Fruit fly (Drosophila melanogaster) Kc167 (cell line): ENCODE results near the gene CG6912.

ENCODE experiments used
- Myc ChIP-seq: fragments of >200 bp; optimal IDR thresholded peaks from 2 replicates; lab custom pipeline; 2017; ENCODE audit warnings: missing external identifiers
- Sin3A ChIP-seq: fragments of >200 bp; optimal IDR thresholded peaks from 2 replicates; lab custom pipeline; 2018; ENCODE audit warnings: missing external identifiers
- h ChIP-seq: fragments of >200 bp; optimal IDR thresholded peaks from 3 replicates; lab custom pipeline; 2018; ENCODE audit warnings: missing external identifiers
- insv ChIP-seq: fragments of >200 bp; optimal IDR thresholded peaks from 3 replicates; lab custom pipeline; 2018; ENCODE audit warnings: missing external identifiers
- psq ChIP-seq: fragments of >200 bp; optimal IDR thresholded peaks from 2 replicates; lab custom pipeline; 2017; ENCODE audit warnings: missing external identifiers
- ttk ChIP-seq: sonication (Bioruptor generic); optimal IDR thresholded peaks from 2 replicates; lab custom pipeline; 2017; ENCODE audit warnings: missing external identifiers

Gene CG6912

DNA sequence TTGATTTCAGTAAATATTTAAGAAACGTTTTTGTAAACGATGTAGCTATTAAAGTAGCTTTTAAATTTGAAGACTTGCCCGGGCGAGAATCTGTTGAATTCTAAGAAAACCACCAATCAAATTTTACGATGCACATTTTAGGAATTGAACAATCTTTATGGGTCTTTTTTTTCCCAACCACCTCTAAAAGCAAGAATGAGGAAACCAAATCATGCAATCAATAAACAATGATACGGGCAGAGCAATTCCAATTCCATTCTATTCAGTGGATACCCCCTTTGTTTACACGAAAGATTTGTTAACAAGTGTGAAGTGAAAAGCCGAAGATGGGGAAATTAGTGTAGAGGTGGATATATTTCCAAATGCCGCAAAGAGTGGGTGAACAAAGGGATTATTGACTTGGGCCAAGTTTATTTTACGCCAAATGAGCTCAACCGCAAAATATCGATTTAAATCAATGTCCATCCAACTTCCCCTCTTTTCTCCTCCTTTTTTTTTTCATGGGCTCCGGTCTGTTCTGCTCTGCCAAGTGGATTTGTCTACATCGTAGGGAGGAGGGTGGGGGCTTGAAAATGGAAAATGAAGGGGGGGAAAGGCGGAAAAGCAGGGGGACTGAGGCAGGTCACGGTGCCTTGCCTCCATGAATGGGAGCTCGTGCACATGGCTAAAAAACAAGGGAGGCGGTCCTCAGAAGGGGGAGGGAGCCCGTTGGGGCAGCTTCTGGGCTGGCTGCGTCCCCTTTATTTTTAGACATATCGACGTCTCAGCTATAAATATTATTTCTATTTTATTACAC is 15.0 kb downstream of the CG6912 start:
- no peak for TF ChIP-seq psq (lab: Kevin White, UChicago)
- no peak for TF ChIP-seq ttk (lab: Kevin White, UChicago)
- TF ChIP-seq Myc, result no peak
- no peak for TF ChIP-seq h
- TF ChIP-seq Sin3A (lab: Kevin White, UChicago), result no peak
- TF ChIP-seq insv (lab: Kevin White, UChicago), result no peak

DNA sequence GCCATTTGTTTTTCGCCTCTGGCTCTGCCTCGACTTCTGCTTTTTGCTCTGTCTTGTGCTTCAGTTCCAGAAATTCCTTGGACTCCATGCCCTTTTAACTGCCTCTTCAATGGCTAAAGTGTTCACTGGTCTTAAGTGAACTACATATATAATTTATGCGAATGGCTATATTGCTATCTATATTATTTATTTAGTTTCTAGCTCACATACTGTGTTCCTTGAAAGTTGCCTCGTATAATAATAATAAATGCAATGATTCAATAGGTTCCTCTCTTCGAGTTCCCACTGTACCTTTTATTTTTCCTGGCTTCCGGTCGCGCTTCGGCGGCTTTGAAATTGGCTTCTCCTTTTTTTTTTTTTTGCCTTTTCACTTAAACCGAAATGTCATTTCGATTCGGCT is 17.1 kb downstream of the CG6912 start:
- TF ChIP-seq h, result no peak
- no peak for TF ChIP-seq ttk (lab: Kevin White, UChicago)
- TF ChIP-seq Myc, result no peak

DNA sequence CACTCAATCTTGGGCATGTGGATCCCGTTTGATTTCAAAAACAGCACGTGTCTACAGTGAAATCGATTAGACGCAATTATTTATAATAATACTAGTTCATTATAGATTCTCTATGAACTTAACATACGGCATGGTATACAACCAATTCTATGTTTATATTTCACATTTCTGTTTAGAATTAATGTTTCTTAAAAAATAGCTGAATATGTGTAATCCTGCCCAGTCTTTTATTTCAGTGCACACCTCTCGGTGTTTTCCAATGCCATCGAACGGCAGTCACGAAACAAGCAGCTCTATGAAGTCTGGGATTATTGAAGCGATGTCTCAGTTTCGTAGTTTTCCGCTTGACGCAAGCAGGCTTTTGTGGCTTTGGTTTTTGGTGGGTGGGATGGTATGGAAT is 19.0 kb downstream of the CG6912 start:
- TF ChIP-seq h (no peak), ttk (lab: Kevin White, UChicago) (no peak), psq (lab: Kevin White, UChicago) (no peak), insv (lab: Kevin White, UChicago) (no peak), Sin3A (lab: Kevin White, UChicago) (no peak), Myc (no peak)

DNA sequence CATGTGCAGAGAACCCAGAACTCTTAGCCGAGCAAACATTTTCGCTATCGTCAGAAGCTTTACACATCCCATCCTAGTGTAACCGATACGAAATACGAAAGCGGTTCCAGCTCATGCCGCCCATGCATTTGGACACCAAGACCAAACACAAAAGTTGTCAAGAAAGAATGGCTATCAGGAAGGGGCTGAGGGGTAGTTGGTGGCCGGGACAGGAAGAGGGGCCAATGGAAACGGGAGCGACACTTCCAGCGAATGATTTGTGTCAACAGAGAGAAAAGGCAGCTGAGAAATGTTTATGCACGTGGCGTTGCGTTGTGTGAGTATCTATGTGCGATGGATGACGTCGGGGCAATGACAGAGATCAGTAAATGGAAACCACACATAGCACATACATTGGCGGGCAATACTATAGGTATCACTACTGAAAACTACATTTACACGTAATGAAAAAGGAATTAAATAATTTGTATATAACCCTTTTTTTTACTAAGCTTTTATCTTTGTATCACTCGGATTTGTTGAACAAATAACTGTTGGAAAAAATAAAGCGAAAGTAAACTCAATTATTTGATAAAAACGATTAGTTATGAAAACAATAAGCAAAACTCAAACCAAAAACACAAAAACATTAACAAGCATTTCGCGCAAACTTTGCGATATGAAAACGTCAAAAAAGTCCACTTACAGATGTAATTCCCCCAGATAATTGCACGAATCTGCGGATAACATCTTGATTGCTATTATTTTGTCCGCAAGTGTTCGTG is 22.2 kb downstream of the CG6912 start:
- no peak for TF ChIP-seq insv (lab: Kevin White, UChicago)
- TF ChIP-seq Myc, result no peak
- no peak for TF ChIP-seq psq (lab: Kevin White, UChicago)
- TF ChIP-seq ttk (lab: Kevin White, UChicago), result no peak
- no peak for TF ChIP-seq h
- TF ChIP-seq Sin3A (lab: Kevin White, UChicago), result no peak

DNA sequence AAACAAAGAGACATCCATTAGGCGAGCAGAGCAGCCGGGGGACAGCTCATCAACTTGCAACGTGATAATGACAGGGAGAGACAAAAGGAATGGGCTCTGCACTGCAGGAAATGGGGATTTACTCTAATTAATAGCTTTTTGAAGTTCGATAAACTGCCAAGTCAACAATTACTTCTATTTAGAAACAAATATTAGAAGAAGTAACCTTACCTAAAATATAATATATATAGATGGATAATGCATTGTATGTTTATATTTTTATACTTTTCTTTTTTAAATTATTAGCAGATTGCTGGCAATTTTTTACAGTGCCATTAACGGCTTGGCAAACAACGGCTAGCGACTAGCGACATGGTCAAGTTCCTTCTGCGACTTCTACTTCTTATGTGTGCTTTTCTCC is 23.2 kb downstream of the CG6912 start:
- TF ChIP-seq Myc, result no peak
- no peak for TF ChIP-seq psq (lab: Kevin White, UChicago)
- TF ChIP-seq Sin3A (lab: Kevin White, UChicago), result no peak
- no peak for TF ChIP-seq ttk (lab: Kevin White, UChicago)
- TF ChIP-seq insv (lab: Kevin White, UChicago), result no peak
- no peak for TF ChIP-seq h

DNA sequence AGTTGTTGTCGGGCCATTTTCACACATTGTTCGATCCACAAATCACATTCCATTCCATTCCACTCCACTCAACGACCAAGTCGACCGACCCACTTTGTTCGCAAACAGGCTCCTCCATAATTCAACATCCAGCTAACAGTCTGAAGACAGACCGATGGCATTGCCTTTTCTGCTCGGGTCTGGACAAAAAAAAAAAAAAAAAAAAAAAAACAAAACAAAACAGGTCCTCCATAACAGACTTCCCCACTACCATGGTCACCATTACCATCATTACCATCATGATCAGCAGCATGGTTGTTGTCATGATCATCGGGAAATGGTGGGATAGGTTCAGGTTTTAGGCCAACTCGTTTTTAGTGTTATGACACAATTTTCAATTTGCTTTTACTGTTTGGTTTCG is 24.6 kb downstream of the CG6912 start:
- no peak for TF ChIP-seq Sin3A (lab: Kevin White, UChicago)
- no peak for TF ChIP-seq psq (lab: Kevin White, UChicago)
- no peak for TF ChIP-seq insv (lab: Kevin White, UChicago)
- TF ChIP-seq h, result no peak
- TF ChIP-seq Myc, result no peak
- no peak for TF ChIP-seq ttk (lab: Kevin White, UChicago)

DNA sequence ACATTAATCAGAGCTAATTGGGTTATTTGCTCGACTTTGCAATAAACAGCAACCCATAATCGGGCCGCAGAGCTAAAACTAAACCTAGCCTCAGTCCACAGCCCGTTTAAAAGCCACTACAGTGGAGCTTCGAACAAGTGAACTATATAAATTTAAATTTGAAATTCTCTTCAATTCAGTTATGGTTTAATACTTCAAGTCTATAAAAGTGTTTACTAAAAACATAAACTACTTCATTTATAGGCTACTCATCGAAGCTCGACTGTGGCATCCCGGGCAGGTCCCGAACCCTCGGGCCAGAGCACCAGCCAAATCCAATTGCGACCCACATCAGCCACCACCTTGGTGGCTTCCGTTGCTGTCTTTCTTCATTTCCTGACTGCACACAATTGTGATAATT is 26.7 kb downstream of the CG6912 start:
- TF ChIP-seq Myc, result no peak
- TF ChIP-seq h, result no peak
- no peak for TF ChIP-seq insv (lab: Kevin White, UChicago)

DNA sequence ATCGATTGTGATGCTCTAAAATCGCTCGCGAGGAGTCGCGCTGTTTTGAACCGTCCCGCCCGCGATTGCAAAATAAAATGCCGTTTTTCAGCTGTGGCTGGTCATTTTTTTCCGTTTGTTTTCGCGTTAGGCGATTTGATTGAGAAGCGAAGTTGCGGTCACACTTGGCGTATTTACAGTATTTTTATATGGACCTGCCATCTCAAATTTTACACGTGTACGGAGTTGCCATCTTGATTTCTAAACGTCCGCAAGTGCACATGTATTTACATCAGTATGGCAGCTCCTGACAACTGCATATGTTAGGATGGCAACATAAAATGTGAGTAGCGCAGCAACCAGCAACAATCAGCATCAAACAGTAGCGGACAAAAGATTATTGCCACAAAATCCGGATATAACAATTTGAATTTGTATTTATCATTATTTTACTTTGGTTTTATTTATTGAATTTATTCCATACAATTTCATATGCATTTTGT is 41.2 kb downstream of the CG6912 start, which contains the start of gene CG6966:
CG6966 (minus strand) TSS at position 82 of the 482 bp plus-strand sequence.
- TF ChIP-seq Myc (no peak), insv (lab: Kevin White, UChicago) (no peak), h (no peak), ttk (lab: Kevin White, UChicago) (no peak), Sin3A (lab: Kevin White, UChicago) (no peak), psq (lab: Kevin White, UChicago) (no peak)

DNA sequence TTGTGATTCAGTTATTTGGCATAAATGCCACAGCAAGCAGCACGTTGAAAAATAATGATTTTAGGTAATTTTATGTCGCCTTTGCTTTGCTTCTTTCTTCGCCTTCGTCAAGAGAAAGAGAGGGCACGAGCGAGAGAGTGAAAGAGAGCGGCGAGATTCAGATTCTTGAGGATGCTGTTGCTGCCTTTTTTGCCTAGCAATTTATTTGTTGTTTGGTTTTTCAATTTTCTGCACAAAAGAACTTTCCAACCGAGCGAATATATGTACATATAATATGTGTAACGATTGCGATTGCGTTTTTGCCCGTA is 41.9 kb downstream of the CG6912 start:
- no peak for TF ChIP-seq ttk (lab: Kevin White, UChicago)
- TF ChIP-seq insv (lab: Kevin White, UChicago), result no peak
- TF ChIP-seq Myc, result no peak
- no peak for TF ChIP-seq Sin3A (lab: Kevin White, UChicago)
- TF ChIP-seq h, result no peak
- TF ChIP-seq psq (lab: Kevin White, UChicago), result no peak

DNA sequence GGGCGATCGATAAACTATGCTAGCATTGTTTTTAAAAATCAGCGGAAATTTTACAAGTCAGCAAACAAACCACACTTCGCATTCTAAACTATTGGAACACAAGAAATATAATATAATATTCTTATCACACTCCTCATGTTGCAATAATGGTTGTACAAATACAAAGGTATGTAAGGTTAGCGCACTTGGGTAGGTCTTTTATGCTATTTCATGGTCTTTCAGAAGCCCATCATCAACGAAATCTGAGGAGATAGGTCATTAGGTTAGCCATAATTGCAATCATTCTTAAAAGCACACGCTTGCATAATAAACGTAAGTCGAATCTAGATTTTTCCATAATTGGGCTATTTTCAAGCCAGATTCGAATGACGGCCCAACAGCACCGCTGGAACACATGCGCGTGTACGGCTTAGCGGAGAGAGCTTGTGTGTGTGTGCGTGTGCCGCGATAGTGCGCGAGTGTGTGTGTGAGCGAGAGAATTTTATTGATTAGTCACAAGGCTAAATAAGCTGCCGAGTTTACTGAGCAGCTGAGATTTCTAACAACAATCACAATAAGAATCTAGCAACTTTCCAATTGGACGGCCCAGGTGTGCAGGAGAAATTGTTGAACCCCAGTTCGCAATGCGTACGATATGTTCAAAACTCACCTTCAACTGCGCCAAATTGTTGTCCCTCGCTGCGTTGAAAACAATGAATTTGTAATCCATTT is 42.4 kb downstream of the CG6912 start:
- TF ChIP-seq psq (lab: Kevin White, UChicago) (no peak), ttk (lab: Kevin White, UChicago) (no peak), h (no peak), Sin3A (lab: Kevin White, UChicago) (no peak), insv (lab: Kevin White, UChicago) (no peak), Myc (no peak)

DNA sequence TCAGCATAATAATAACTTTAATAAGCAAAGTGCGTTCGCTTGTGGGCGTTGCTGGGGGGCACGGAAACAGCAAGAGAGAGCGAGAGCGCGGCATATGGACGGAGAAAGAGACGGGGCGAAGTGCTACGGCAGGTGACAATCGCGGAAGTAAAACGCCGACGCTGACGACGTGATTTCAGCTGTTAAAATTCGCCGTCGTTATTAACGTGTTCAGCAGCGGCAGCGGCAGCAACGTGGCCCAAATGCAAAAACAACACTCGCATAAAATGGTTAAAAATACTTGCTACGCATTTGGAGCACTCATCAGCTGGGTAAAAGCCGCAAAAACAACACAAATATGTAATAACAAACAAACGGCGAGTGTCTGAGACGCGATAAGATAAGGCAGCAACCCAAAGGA is 44.0 kb downstream of the CG6912 start:
- TF ChIP-seq psq (lab: Kevin White, UChicago), result no peak
- TF ChIP-seq h, result no peak
- TF ChIP-seq ttk (lab: Kevin White, UChicago), result no peak
- no peak for TF ChIP-seq Myc
- no peak for TF ChIP-seq insv (lab: Kevin White, UChicago)
- no peak for TF ChIP-seq Sin3A (lab: Kevin White, UChicago)

DNA sequence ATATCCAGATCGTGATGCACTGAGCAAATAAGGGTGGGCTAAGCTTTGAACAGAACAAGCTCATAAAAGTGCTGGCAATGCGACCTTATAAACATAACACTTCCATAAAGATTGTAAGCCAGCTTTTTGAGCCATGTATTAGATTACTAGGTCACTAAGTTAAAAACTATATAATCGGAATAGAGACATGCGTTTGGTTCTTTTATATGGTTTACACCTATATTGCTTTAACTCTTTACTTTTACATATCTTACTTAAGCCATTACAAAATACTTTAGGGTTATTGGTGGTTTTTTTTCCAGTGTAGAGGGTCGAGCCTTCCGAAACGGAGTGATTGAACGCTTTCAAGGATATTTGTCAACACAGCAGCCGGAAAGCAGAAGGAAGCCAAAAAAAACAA is 44.5 kb downstream of the CG6912 start:
- no peak for TF ChIP-seq ttk (lab: Kevin White, UChicago)
- TF ChIP-seq psq (lab: Kevin White, UChicago), result no peak
